Worm (Caenorhabditis elegans) whole organism, L4 larva: ENCODE data around the gene evl-14.
A peak's percentile ranks its signal among the peaks of the same experiment; 100 is the strongest.

Experiments used
- F37D6.2 ChIP-seq: sonication (generic microtip); optimal IDR thresholded peaks from 2 replicates; lab custom pipeline; 2016; ENCODE audit warnings: mild to moderate bottlenecking, missing genetic modification characterization, missing compliant biosample characterization
- T20F7.1 ChIP-seq: fragments of 200-800 bp; sonication (Bioruptor generic); optimal IDR thresholded peaks from 2 replicates; lab custom pipeline; 2018; ENCODE audit warnings: mild to moderate bottlenecking, missing genetic modification characterization, missing compliant biosample characterization
- T26A8.4 ChIP-seq: fragments of 200-800 bp; sonication (Bioruptor generic); IDR thresholded peaks from 2 replicates; pipeline ENCODE4 v1.3.6; 2022; ENCODE audit warnings: missing genetic modification characterization, missing compliant biosample characterization
- Y48G9A.11 ChIP-seq: fragments of 200-800 bp; sonication (Bioruptor generic); IDR thresholded peaks from 2 replicates; pipeline ENCODE4 v1.3.6; 2022; ENCODE audit warnings: missing genetic modification reagents, missing genetic modification characterization, missing compliant biosample characterization
- Y5F2A.4 ChIP-seq: fragments of 200-800 bp; sonication (Bioruptor generic); optimal IDR thresholded peaks from 2 replicates; lab custom pipeline; 2018; ENCODE audit warnings: mild to moderate bottlenecking, missing genetic modification characterization, missing compliant biosample characterization
- ZK337.2 ChIP-seq: fragments of 200-800 bp; sonication (Bioruptor generic); IDR thresholded peaks from 2 replicates; pipeline ENCODE4 v1.3.6; 2022; ENCODE audit warnings: missing genetic modification reagents, missing genetic modification characterization, missing compliant biosample characterization
- aly-2 ChIP-seq: sonication (generic microtip); optimal IDR thresholded peaks from 2 replicates; lab custom pipeline; 2018; ENCODE audit warnings: missing biosample characterization, missing genetic modification characterization
- ama-1 ChIP-seq: fragments of 150-350 bp; optimal IDR thresholded peaks from 2 replicates; lab custom pipeline; 2014; ENCODE audit warnings: inconsistent platforms, mixed read lengths
- ceh-62 ChIP-seq: sonication (generic microtip); optimal IDR thresholded peaks from 2 replicates; lab custom pipeline; 2017; ENCODE audit warnings: missing biosample characterization, missing genetic modification characterization
- ces-1 ChIP-seq: fragments of 150-350 bp; sonication (generic microtip); optimal IDR thresholded peaks from 4 replicates; lab custom pipeline; 2014; ENCODE audit warnings: missing biosample characterization, missing genetic modification reagents, missing genetic modification characterization
- ctbp-1 ChIP-seq: fragments of 200-800 bp; sonication (Bioruptor generic); IDR thresholded peaks from 2 replicates; pipeline ENCODE4 v1.3.6; 2022; ENCODE audit warnings: missing genetic modification reagents, missing genetic modification characterization, missing compliant biosample characterization
- daf-12 ChIP-seq: fragments of 150-350 bp; optimal IDR thresholded peaks from 2 replicates; lab custom pipeline; 2014; ENCODE audit warnings: missing biosample characterization, missing genetic modification reagents, missing genetic modification characterization
- daf-16 ChIP-seq, 3 experiments: sonication (generic microtip); optimal IDR thresholded peaks; 2 replicates each; lab custom pipeline; 2016 to 2017; ENCODE audit warnings: missing genetic modification characterization in 3 of 3, missing genetic modification reagents in 3 of 3, mild to moderate bottlenecking in 2 of 3, missing compliant biosample characterization in 2 of 3, missing biosample characterization in 1 of 3, moderate library complexity in 1 of 3
- daf-8 ChIP-seq: fragments of 200-800 bp; sonication (Bioruptor generic); IDR thresholded peaks from 2 replicates; pipeline ENCODE4 v1.3.6; 2022; ENCODE audit warnings: missing genetic modification characterization, missing compliant biosample characterization
- dmd-8 ChIP-seq: fragments of 200-800 bp; sonication (Bioruptor generic); IDR thresholded peaks from 2 replicates; pipeline ENCODE4 v1.3.6; 2022; ENCODE audit warnings: missing genetic modification characterization, missing compliant biosample characterization
- dpl-1 ChIP-seq: fragments of 150-350 bp; optimal IDR thresholded peaks from 2 replicates; lab custom pipeline; 2014; ENCODE audit warnings: missing biosample characterization, missing genetic modification reagents, missing genetic modification characterization
- dve-1 ChIP-seq: sonication (generic microtip); optimal IDR thresholded peaks from 2 replicates; lab custom pipeline; 2017; ENCODE audit warnings: antibody characterized with exemption, mild to moderate bottlenecking, missing genetic modification characterization, missing compliant biosample characterization; ENCODE audit not compliant: insufficient read depth
- egl-27 ChIP-seq: sonication (generic microtip); optimal IDR thresholded peaks from 3 replicates; lab custom pipeline; 2017; ENCODE audit warnings: missing biosample characterization, missing genetic modification reagents, missing genetic modification characterization
- egl-43 ChIP-seq: fragments of 200-800 bp; sonication (Bioruptor generic); IDR thresholded peaks from 2 replicates; pipeline ENCODE4 v1.3.6; 2022; ENCODE audit warnings: missing genetic modification reagents, missing genetic modification characterization, missing compliant biosample characterization
- fkh-10 ChIP-seq: fragments of 150-350 bp; optimal IDR thresholded peaks from 2 replicates; lab custom pipeline; 2014; ENCODE audit warnings: missing biosample characterization, missing genetic modification reagents, missing genetic modification characterization
- hif-1 ChIP-seq, 2 experiments: sonication (generic microtip); optimal IDR thresholded peaks; 2 replicates each; lab custom pipeline; 2016 to 2017; ENCODE audit warnings: missing compliant biosample characterization in 2 of 2, missing genetic modification characterization in 2 of 2, missing genetic modification reagents in 2 of 2, missing genotype in 2 of 2, mild to moderate bottlenecking in 1 of 2
- hmg-1.1 ChIP-seq: fragments of 200-800 bp; sonication (Bioruptor generic); IDR thresholded peaks from 2 replicates; pipeline ENCODE4 v1.3.6; 2022; ENCODE audit warnings: missing genetic modification reagents, missing genetic modification characterization, missing compliant biosample characterization
- lin-13 ChIP-seq: fragments of 150-350 bp; optimal IDR thresholded peaks from 2 replicates; lab custom pipeline; 2014; ENCODE audit warnings: missing biosample characterization, missing genetic modification reagents, missing genetic modification characterization
- lin-38 ChIP-seq: fragments of 200-800 bp; sonication (Bioruptor generic); IDR thresholded peaks from 2 replicates; pipeline ENCODE4 v1.3.6; 2022; ENCODE audit warnings: missing genetic modification reagents, missing genetic modification characterization, missing compliant biosample characterization
- madf-5 ChIP-seq, 2 experiments: fragments of 200-800 bp; sonication (Bioruptor generic); IDR thresholded peaks; 2 replicates each; pipeline ENCODE4 v1.3.6; 2022; ENCODE audit warnings: missing compliant biosample characterization in 2 of 2, missing genetic modification characterization in 2 of 2
- mep-1 ChIP-seq: fragments of 150-350 bp; sonication (generic microtip); optimal IDR thresholded peaks from 3 replicates; lab custom pipeline; 2014; ENCODE audit warnings: missing biosample characterization, missing genetic modification characterization
- mes-2 ChIP-seq: sonication (generic microtip); optimal IDR thresholded peaks from 2 replicates; lab custom pipeline; 2016; ENCODE audit warnings: missing genotype, mild to moderate bottlenecking, missing genetic modification characterization, missing compliant biosample characterization; ENCODE audit not compliant: poor library complexity, severe bottlenecking
- nhr-111 ChIP-seq: fragments of 200-800 bp; sonication (Bioruptor generic); optimal IDR thresholded peaks from 2 replicates; lab custom pipeline; 2018; ENCODE audit warnings: mild to moderate bottlenecking, missing genetic modification characterization, missing compliant biosample characterization
- nhr-237 ChIP-seq: sonication (generic microtip); optimal IDR thresholded peaks from 2 replicates; lab custom pipeline; 2017; ENCODE audit warnings: missing biosample characterization, missing genetic modification characterization
- nhr-25 ChIP-seq: sonication (generic microtip); optimal IDR thresholded peaks from 2 replicates; lab custom pipeline; 2017; ENCODE audit warnings: missing genetic modification characterization, mild to moderate bottlenecking, missing compliant biosample characterization, antibody characterized with exemption, moderate library complexity, borderline replicate concordance; ENCODE audit not compliant: insufficient read depth
- nhr-41 ChIP-seq: fragments of 200-800 bp; sonication (Bioruptor generic); IDR thresholded peaks from 2 replicates; pipeline ENCODE4 v1.3.6; 2022; ENCODE audit warnings: missing genetic modification reagents, missing genetic modification characterization, missing compliant biosample characterization
- nhr-6 ChIP-seq: fragments of 150-350 bp; optimal IDR thresholded peaks from 2 replicates; lab custom pipeline; 2014; ENCODE audit warnings: missing biosample characterization, missing genetic modification characterization
- php-3 ChIP-seq: fragments of 200-800 bp; sonication (Bioruptor generic); IDR thresholded peaks from 2 replicates; pipeline ENCODE4 v1.3.6; 2022; ENCODE audit warnings: missing genetic modification reagents, missing genetic modification characterization, missing compliant biosample characterization
- saeg-2 ChIP-seq: fragments of 200-800 bp; sonication (Bioruptor generic); IDR thresholded peaks from 2 replicates; pipeline ENCODE4 v1.3.6; 2022; ENCODE audit warnings: missing genetic modification reagents, missing genetic modification characterization, missing compliant biosample characterization
- snpc-4 ChIP-seq: fragments of 150-350 bp; optimal IDR thresholded peaks from 2 replicates; lab custom pipeline; 2014; ENCODE audit warnings: missing biosample characterization, missing genetic modification characterization
- unc-62 ChIP-seq, 3 experiments: fragments of 150-350 bp in 1 of 3; sonication (generic microtip); optimal IDR thresholded peaks in 2 of 3; peaks in 1 of 3; 1 replicate in 1 of 3; 2 replicates in 2 of 3; lab custom pipeline; 2014 to 2017; ENCODE audit warnings: missing biosample characterization in 3 of 3, missing genetic modification characterization in 3 of 3, missing genetic modification reagents in 3 of 3, missing genotype in 1 of 3
- zip-11 ChIP-seq: fragments of 200-800 bp; sonication (Bioruptor generic); IDR thresholded peaks from 2 replicates; pipeline ENCODE4 v1.3.6; 2022; ENCODE audit warnings: missing genetic modification characterization, missing compliant biosample characterization
- zip-2 ChIP-seq: fragments of 150-350 bp; optimal IDR thresholded peaks from 2 replicates; lab custom pipeline; 2014; ENCODE audit warnings: missing biosample characterization, missing genetic modification characterization
- ztf-11 ChIP-seq: fragments of 150-350 bp; optimal IDR thresholded peaks from 2 replicates; lab custom pipeline; 2014; ENCODE audit warnings: missing biosample characterization, missing genetic modification characterization
- ztf-7 ChIP-seq: fragments of 150-350 bp; optimal IDR thresholded peaks from 2 replicates; lab custom pipeline; 2014; ENCODE audit warnings: missing biosample characterization, missing genetic modification characterization

Gene evl-14

DNA sequence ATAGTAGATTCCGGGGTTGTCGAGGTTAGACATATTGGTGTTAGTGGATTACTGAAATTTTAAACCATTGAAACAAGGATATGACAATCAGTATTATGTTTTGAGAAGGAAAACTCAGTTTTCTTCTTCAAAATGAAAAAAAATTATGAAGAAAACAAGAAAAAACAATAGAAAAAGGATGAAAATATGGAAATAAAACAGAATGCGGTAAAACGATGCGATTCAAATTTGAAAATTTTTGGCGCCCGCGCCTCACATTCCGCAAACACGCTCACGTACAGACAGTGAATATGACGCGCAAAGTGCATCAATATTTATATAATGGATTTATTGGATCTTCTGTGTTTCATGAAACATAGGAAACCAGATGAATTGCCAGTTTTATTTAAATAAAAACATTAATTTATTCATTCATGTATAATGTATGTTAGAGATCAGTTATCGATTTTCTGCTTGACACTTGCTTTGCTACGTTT, 21.7 kb downstream of the evl-14 start, which contains the start of gene mcm-5 (continued):
- TF ChIP-seq egl-43 (GFP tag; lab: Robert Waterston, UW) = no peak
- peak; percentile 62 for TF ChIP-seq mes-2 (tag; lab: Kevin White, UChicago)
- no peak for TF ChIP-seq Y5F2A.4
- no peak for TF ChIP-seq egl-27
- no peak for TF ChIP-seq lin-13
- no peak for TF ChIP-seq daf-8 (GFP tag; lab: Robert Waterston, UW)
- no peak for TF ChIP-seq nhr-6 (tag; lab: Kevin White, UChicago)
- no peak for TF ChIP-seq nhr-111 (GFP tag; lab: Kevin White, UChicago)
- no peak for TF ChIP-seq Y48G9A.11 (GFP tag; lab: Robert Waterston, UW)
- no peak for TF ChIP-seq saeg-2 (GFP tag; lab: Robert Waterston, UW)
- no peak for TF ChIP-seq nhr-41 (GFP tag; lab: Robert Waterston, UW)
- no peak for TF ChIP-seq zip-2 (tag; lab: Kevin White, UChicago)
- TF ChIP-seq T26A8.4 (GFP tag; lab: Robert Waterston, UW) = no peak
- TF ChIP-seq ama-1 (lab: Kevin White, UChicago) = no peak
- TF ChIP-seq aly-2 (tag; lab: Kevin White, UChicago) = no peak
- TF ChIP-seq hif-1 (tag; optimal IDR thresholded peaks at IDR 0.05; lab: Kevin White, UChicago) = no peak
- TF ChIP-seq dpl-1 (GFP tag; lab: Kevin White, UChicago) = peak; percentile 86
- TF ChIP-seq ctbp-1 (GFP tag; lab: Robert Waterston, UW) = no peak
- no peak for TF ChIP-seq nhr-25 (tag; lab: Kevin White, UChicago)
- no peak for TF ChIP-seq nhr-237 (tag; lab: Kevin White, UChicago)
- no peak for TF ChIP-seq F37D6.2 (tag; lab: Kevin White, UChicago)
- TF ChIP-seq madf-5 (GFP tag; IDR thresholded peaks at IDR 0.05; lab: Robert Waterston, UW) = no peak
- no peak for TF ChIP-seq daf-16 (GFP tag; optimal IDR thresholded peaks at IDR 0.05; lab: Kevin White, UChicago)
- TF ChIP-seq daf-16 (tag; optimal IDR thresholded peaks at IDR 0.05; lab: Kevin White, UChicago) = peak; percentile 19
- no peak for TF ChIP-seq T20F7.1 (GFP tag; lab: Kevin White, UChicago)

ce11 chrIII:4289952-4290351, 23.0 kb downstream of the evl-14 start:
- peak in 1 of 2 experiments; percentile 91 for TF ChIP-seq unc-62 (GFP tag; optimal IDR thresholded peaks at IDR 0.05 in 1 of 2; lab: Kevin White, UChicago)
- TF ChIP-seq unc-62 (tag; optimal IDR thresholded peaks at IDR 0.05; lab: Kevin White, UChicago) = no peak
- TF ChIP-seq dmd-8 (GFP tag; lab: Robert Waterston, UW) = no peak

- no peak for TF ChIP-seq zip-11 (GFP tag; lab: Robert Waterston, UW)
- TF ChIP-seq egl-43 (GFP tag; lab: Robert Waterston, UW) = no peak
- TF ChIP-seq fkh-10 (GFP tag; lab: Kevin White, UChicago) = no peak
- TF ChIP-seq snpc-4 (tag; lab: Kevin White, UChicago) = no peak
- TF ChIP-seq nhr-25 (tag; lab: Kevin White, UChicago) = no peak
- no peak for TF ChIP-seq php-3 (GFP tag; lab: Robert Waterston, UW)
- TF ChIP-seq ces-1 = no peak
- no peak for TF ChIP-seq nhr-237 (tag; lab: Kevin White, UChicago)
- TF ChIP-seq ama-1 (lab: Kevin White, UChicago) = no peak
- TF ChIP-seq ztf-7 (tag; lab: Kevin White, UChicago) = no peak
- no peak for TF ChIP-seq ZK337.2 (GFP tag; lab: Robert Waterston, UW)
- no peak for TF ChIP-seq lin-38
- TF ChIP-seq daf-12 (tag; lab: Kevin White, UChicago) = no peak
- TF ChIP-seq ztf-11 = no peak
- no peak for TF ChIP-seq hmg-1.1 (GFP tag; lab: Robert Waterston, UW)
- no peak for TF ChIP-seq dve-1 (tag; lab: Kevin White, UChicago)
- TF ChIP-seq mep-1 (tag; lab: Kevin White, UChicago) = no peak
- no peak for TF ChIP-seq ceh-62 (tag; lab: Kevin White, UChicago)
These were observed 25.5 kb downstream of the evl-14 start, which contains the start of gene R10E4.3 for ce11 chrIII:4287379-4287778. Gene R10E4.3 (minus strand): TSS chrIII:4287479.
